Worm (Caenorhabditis elegans) whole organism, L4 larva: ENCODE data around the gene lgc-54.

ENCODE experiments used
- F37D6.2 ChIP-seq: sonication (generic microtip); optimal IDR thresholded peaks from 2 replicates; lab custom pipeline; 2016; ENCODE audit warnings: mild to moderate bottlenecking, missing genetic modification characterization, missing compliant biosample characterization
- F49E8.2 ChIP-seq: sonication (generic microtip); optimal IDR thresholded peaks from 2 replicates; lab custom pipeline; 2016; ENCODE audit warnings: missing compliant biosample characterization, mild to moderate bottlenecking, missing genetic modification characterization, borderline replicate concordance
- T20F7.1 ChIP-seq: fragments of 200-800 bp; sonication (Bioruptor generic); optimal IDR thresholded peaks from 2 replicates; lab custom pipeline; 2018; ENCODE audit warnings: mild to moderate bottlenecking, missing genetic modification characterization, missing compliant biosample characterization
- aha-1 ChIP-seq: fragments of 150-350 bp; peaks from one replicate; lab custom pipeline; 2014; ENCODE audit warnings: missing biosample characterization, missing genetic modification characterization
- aly-2 ChIP-seq: sonication (generic microtip); optimal IDR thresholded peaks from 2 replicates; lab custom pipeline; 2018; ENCODE audit warnings: missing biosample characterization, missing genetic modification characterization
- ama-1 ChIP-seq: fragments of 150-350 bp; optimal IDR thresholded peaks from 2 replicates; lab custom pipeline; 2014; ENCODE audit warnings: inconsistent platforms, mixed read lengths
- daf-19 ChIP-seq: fragments of 200-800 bp; sonication (Bioruptor generic); conservative IDR thresholded peaks from 2 replicates; pipeline ENCODE4 v1.3.6; 2022; ENCODE audit warnings: missing genetic modification characterization, missing compliant biosample characterization
- dmd-8 ChIP-seq: fragments of 200-800 bp; sonication (Bioruptor generic); IDR thresholded peaks from 2 replicates; pipeline ENCODE4 v1.3.6; 2022; ENCODE audit warnings: missing genetic modification characterization, missing compliant biosample characterization
- duxl-1 ChIP-seq: sonication (generic microtip); optimal IDR thresholded peaks from 2 replicates; lab custom pipeline; 2016; ENCODE audit warnings: mild to moderate bottlenecking, missing genetic modification characterization, moderate library complexity, missing compliant biosample characterization; ENCODE audit not compliant: poor library complexity
- dve-1 ChIP-seq: sonication (generic microtip); optimal IDR thresholded peaks from 2 replicates; lab custom pipeline; 2017; ENCODE audit warnings: antibody characterized with exemption, mild to moderate bottlenecking, missing genetic modification characterization, missing compliant biosample characterization; ENCODE audit not compliant: insufficient read depth
- gei-8 ChIP-seq: fragments of 200-800 bp; sonication (Bioruptor generic); optimal IDR thresholded peaks from 2 replicates; lab custom pipeline; 2018; ENCODE audit warnings: mild to moderate bottlenecking, missing genetic modification characterization, missing compliant biosample characterization
- hlh-30 ChIP-seq: sonication (generic microtip); optimal IDR thresholded peaks from 2 replicates; lab custom pipeline; 2017; ENCODE audit warnings: antibody characterized with exemption, mild to moderate bottlenecking, missing genetic modification characterization, missing compliant biosample characterization; ENCODE audit not compliant: insufficient read depth
- hmg-1.1 ChIP-seq: fragments of 200-800 bp; sonication (Bioruptor generic); IDR thresholded peaks from 2 replicates; pipeline ENCODE4 v1.3.6; 2022; ENCODE audit warnings: missing genetic modification reagents, missing genetic modification characterization, missing compliant biosample characterization
- lim-7 ChIP-seq: fragments of 200-800 bp; sonication (Bioruptor generic); IDR thresholded peaks from 2 replicates; pipeline ENCODE4 v1.3.6; 2022; ENCODE audit warnings: missing genetic modification characterization, missing compliant biosample characterization
- madf-9 ChIP-seq: fragments of 200-800 bp; sonication (Bioruptor generic); conservative IDR thresholded peaks from 2 replicates; pipeline ENCODE4 v1.3.6; 2022; ENCODE audit warnings: missing genetic modification reagents, missing genetic modification characterization, missing compliant biosample characterization
- mdl-1 ChIP-seq, 2 experiments: fragments of 150-350 bp in 1 of 2; sonication (generic microtip) in 1 of 2; optimal IDR thresholded peaks; 2 replicates each; lab custom pipeline; 2014 to 2017; ENCODE audit warnings: missing biosample characterization in 2 of 2, missing genetic modification characterization in 2 of 2
- mes-2 ChIP-seq: sonication (generic microtip); optimal IDR thresholded peaks from 2 replicates; lab custom pipeline; 2016; ENCODE audit warnings: missing genotype, mild to moderate bottlenecking, missing genetic modification characterization, missing compliant biosample characterization; ENCODE audit not compliant: poor library complexity, severe bottlenecking
- mxl-2 ChIP-seq: fragments of 200-800 bp; sonication (Bioruptor generic); conservative IDR thresholded peaks from 2 replicates; pipeline ENCODE4 v1.3.6; 2022; ENCODE audit warnings: missing genetic modification reagents, missing genetic modification characterization, missing compliant biosample characterization
- nhr-102 ChIP-seq: sonication (generic microtip); optimal IDR thresholded peaks from 2 replicates; lab custom pipeline; 2016; ENCODE audit warnings: mild to moderate bottlenecking, missing genetic modification characterization, moderate library complexity, missing compliant biosample characterization
- nhr-111 ChIP-seq: fragments of 200-800 bp; sonication (Bioruptor generic); optimal IDR thresholded peaks from 2 replicates; lab custom pipeline; 2018; ENCODE audit warnings: mild to moderate bottlenecking, missing genetic modification characterization, missing compliant biosample characterization
- nhr-237 ChIP-seq: sonication (generic microtip); optimal IDR thresholded peaks from 2 replicates; lab custom pipeline; 2017; ENCODE audit warnings: missing biosample characterization, missing genetic modification characterization
- nhr-28 ChIP-seq: fragments of 150-350 bp; optimal IDR thresholded peaks from 2 replicates; lab custom pipeline; 2014; ENCODE audit warnings: missing biosample characterization, missing genetic modification characterization
- nhr-48 ChIP-seq: sonication (generic microtip); optimal IDR thresholded peaks from 2 replicates; lab custom pipeline; 2016; ENCODE audit warnings: mild to moderate bottlenecking, missing genetic modification characterization, missing compliant biosample characterization
- nhr-77 ChIP-seq: fragments of 150-350 bp; optimal IDR thresholded peaks from 2 replicates; lab custom pipeline; 2014; ENCODE audit warnings: missing biosample characterization, missing genetic modification characterization
- php-3 ChIP-seq: fragments of 200-800 bp; sonication (Bioruptor generic); IDR thresholded peaks from 2 replicates; pipeline ENCODE4 v1.3.6; 2022; ENCODE audit warnings: missing genetic modification reagents, missing genetic modification characterization, missing compliant biosample characterization
- sdz-12 ChIP-seq: fragments of 200-800 bp; sonication (Bioruptor generic); optimal IDR thresholded peaks from 2 replicates; lab custom pipeline; 2018; ENCODE audit warnings: mild to moderate bottlenecking, missing genetic modification characterization, missing compliant biosample characterization
- set-16 ChIP-seq: fragments of 200-800 bp; sonication (Bioruptor generic); IDR thresholded peaks from 2 replicates; pipeline ENCODE4 v1.3.6; 2022; ENCODE audit warnings: missing genetic modification reagents, missing genetic modification characterization, missing compliant biosample characterization
- snpc-4 ChIP-seq: fragments of 150-350 bp; optimal IDR thresholded peaks from 2 replicates; lab custom pipeline; 2014; ENCODE audit warnings: missing biosample characterization, missing genetic modification characterization
- spr-3 ChIP-seq: fragments of 200-800 bp; sonication (Bioruptor generic); optimal IDR thresholded peaks from 2 replicates; lab custom pipeline; 2018; ENCODE audit warnings: mild to moderate bottlenecking, missing genetic modification characterization, missing compliant biosample characterization
- tra-1 ChIP-seq: fragments of 200-800 bp; sonication (Bioruptor generic); IDR thresholded peaks from 2 replicates; pipeline ENCODE4 v1.3.6; 2022; ENCODE audit warnings: missing genetic modification reagents, missing genetic modification characterization, missing compliant biosample characterization
- unc-39 ChIP-seq: sonication (generic microtip); optimal IDR thresholded peaks from 2 replicates; lab custom pipeline; 2017; ENCODE audit warnings: missing biosample characterization, missing genetic modification characterization
- unc-62 ChIP-seq, 3 experiments: fragments of 150-350 bp in 1 of 3; sonication (generic microtip); optimal IDR thresholded peaks in 2 of 3; peaks in 1 of 3; 1 replicate in 1 of 3; 2 replicates in 2 of 3; lab custom pipeline; 2014 to 2017; ENCODE audit warnings: missing biosample characterization in 3 of 3, missing genetic modification characterization in 3 of 3, missing genetic modification reagents in 3 of 3, missing genotype in 1 of 3
- zfp-2 ChIP-seq: sonication (generic microtip); optimal IDR thresholded peaks from 2 replicates; lab custom pipeline; 2016; ENCODE audit warnings: mild to moderate bottlenecking, missing genetic modification characterization, missing compliant biosample characterization

Gene lgc-54

ce11 chrV:6875795-6876194 lies 29.4 kb upstream of the lgc-54 start:
- TF ChIP-seq daf-19: no peak
- TF ChIP-seq tra-1 (GFP tag; lab: Robert Waterston, UW): no peak
- TF ChIP-seq mdl-1 (tag; optimal IDR thresholded peaks at IDR 0.05; lab: Kevin White, UChicago): no peak
- TF ChIP-seq, all 104 proteins: peak for 0

- TF ChIP-seq lim-7 (GFP tag; lab: Robert Waterston, UW) (no peak), gei-8 (no peak), nhr-237 (tag; lab: Kevin White, UChicago) (no peak), hmg-1.1 (GFP tag; lab: Robert Waterston, UW) (0 out of 2 replicates have a peak, but pooled peaks have one; percentile 18), zfp-2 (tag; lab: Kevin White, UChicago) (no peak), hlh-30 (tag; lab: Kevin White, UChicago) (no peak), mes-2 (tag; lab: Kevin White, UChicago) (no peak), aha-1 (tag; lab: Kevin White, UChicago) (peak; percentile 26), duxl-1 (no peak), F49E8.2 (tag; lab: Kevin White, UChicago) (no peak), unc-62 (GFP tag; optimal IDR thresholded peaks at IDR 0.05 in 1 of 2; lab: Kevin White, UChicago) (peak in 1 of 2 experiments; percentile 9), unc-62 (tag; optimal IDR thresholded peaks at IDR 0.05; lab: Kevin White, UChicago) (no peak), nhr-28 (tag; lab: Kevin White, UChicago) (no peak)
- TF ChIP-seq, all 104 proteins: peak for 3
These were observed 28.3 kb upstream of the lgc-54 start for ce11 chrV:6874735-6875134.

ce11 chrV:6870004-6870403 lies 23.6 kb upstream of the lgc-54 start, which contains the start of gene frpr-18:
Gene frpr-18 (plus strand): TSS chrV:6870304.
- TF ChIP-seq sdz-12 (GFP tag; lab: Kevin White, UChicago) (no peak), dmd-8 (no peak), aha-1 (tag; lab: Kevin White, UChicago) (no peak), unc-39 (tag; lab: Kevin White, UChicago) (no peak), madf-9 (GFP tag; lab: Robert Waterston, UW) (no peak), nhr-77 (tag; lab: Kevin White, UChicago) (no peak), dve-1 (tag; lab: Kevin White, UChicago) (no peak), daf-19 (no peak), spr-3 (GFP tag; lab: Kevin White, UChicago) (no peak), tra-1 (GFP tag; lab: Robert Waterston, UW) (no peak), php-3 (GFP tag; lab: Robert Waterston, UW) (no peak), mxl-2 (GFP tag; lab: Robert Waterston, UW) (no peak)

- TF ChIP-seq mdl-1 (tag; optimal IDR thresholded peaks at IDR 0.05; lab: Kevin White, UChicago) (no peak), nhr-48 (no peak), snpc-4 (no peak), nhr-102 (no peak), tra-1 (GFP tag; lab: Robert Waterston, UW) (no peak), T20F7.1 (GFP tag; lab: Kevin White, UChicago) (no peak), F37D6.2 (tag; lab: Kevin White, UChicago) (no peak), nhr-111 (GFP tag; lab: Kevin White, UChicago) (no peak), aly-2 (no peak), set-16 (no peak), ama-1 (lab: Kevin White, UChicago) (no peak)
- TF ChIP-seq, all 104 proteins: peak for 0
These were observed 8.3 kb upstream of the lgc-54 start, which contains the start of gene gpa-10 for ce11 chrV:6854711-6855110. Gene gpa-10 (minus strand): TSS chrV:6854811.

ce11 chrV:6842437-6842836 lies 4.0 kb downstream of the lgc-54 start, which contains the start of gene T15B7.1:
Gene T15B7.1 (plus strand): TSS chrV:6842737.
- no peak for TF ChIP-seq F37D6.2 (tag; lab: Kevin White, UChicago)
